Fruit fly (Drosophila melanogaster) S2 (cell line): ENCODE data around the gene CG14817.

Experiments
- CG8478 ChIP-seq: fragments of >200 bp; optimal IDR thresholded peaks from 2 replicates; lab custom pipeline; 2018
- CTCF ChIP-seq, 2 experiments: fragments of >200 bp; optimal IDR thresholded peaks; 2 replicates each; lab custom pipeline; 2018

dm6 chrX:1899445-1900085 is 22.5 kb upstream of the CG14817 start:
- no peak for TF ChIP-seq CTCF (optimal IDR thresholded peaks at IDR 0.05; lab: Kevin White, UChicago)
- no peak for TF ChIP-seq CG8478
